Worm (Caenorhabditis elegans): Measurements from ENCODE around the gene bir-1.
A peak's percentile ranks its signal among the peaks of the same experiment; 100 is the strongest.

Gene bir-1

DNA sequence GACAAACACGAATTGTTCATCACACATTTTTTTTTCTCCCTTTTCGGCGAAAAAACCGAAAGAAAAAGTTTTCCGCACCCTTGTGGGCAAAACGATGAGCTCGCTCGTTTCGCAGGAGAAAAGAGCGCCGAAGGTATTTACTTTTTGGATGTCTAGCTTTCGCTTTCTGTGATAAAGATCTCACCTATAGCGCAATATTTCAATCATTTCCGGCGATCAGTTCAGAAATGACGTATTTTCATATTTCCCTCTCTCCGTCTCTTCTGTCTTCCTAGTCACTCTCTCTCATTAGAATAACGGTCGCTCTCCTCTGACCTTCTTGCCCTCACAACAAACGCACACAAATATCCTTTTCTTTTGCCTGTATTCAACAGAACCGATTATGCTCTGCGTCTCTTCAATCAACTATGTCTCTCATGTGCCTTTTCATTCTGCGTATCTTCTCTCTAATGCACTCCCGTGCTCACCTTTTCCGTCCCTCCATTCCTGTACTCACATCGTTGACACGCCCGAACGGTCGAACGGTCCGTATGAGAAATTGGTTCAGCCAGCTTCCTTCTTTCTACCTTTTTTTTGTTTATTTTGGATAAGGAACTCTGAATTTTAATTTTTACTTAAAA is 29.6 kb downstream of the bir-1 start (continued):
- no peak for TF ChIP-seq ztf-11 (tag; optimal IDR thresholded peaks at IDR 0.05)
- TF ChIP-seq snu-23 (GFP tag; optimal IDR thresholded peaks at IDR 0.05): peak; percentile 26
- no peak for TF ChIP-seq C04F5.9 (tag; optimal IDR thresholded peaks at IDR 0.05)
- TF ChIP-seq hlh-4 (tag; optimal IDR thresholded peaks at IDR 0.05): no peak
- TF ChIP-seq dsc-1 (tag; optimal IDR thresholded peaks at IDR 0.05): no peak
- TF ChIP-seq lin-39 (tag; optimal IDR thresholded peaks at IDR 0.05): no peak
- TF ChIP-seq nhr-90 (tag; optimal IDR thresholded peaks at IDR 0.05; ENCODE audit: poor library complexity): peak; percentile 6
- TF ChIP-seq zip-4 (GFP tag; optimal IDR thresholded peaks at IDR 0.05): no peak
- TF ChIP-seq sup-37 (GFP tag; optimal IDR thresholded peaks at IDR 0.05): no peak
- TF ChIP-seq nhr-71 (tag; optimal IDR thresholded peaks at IDR 0.05): peak; percentile 39
- peak; percentile 0 to 36 for TF ChIP-seq lin-35 (GFP tag; optimal IDR thresholded peaks at IDR 0.05)
- TF ChIP-seq elt-3 (tag; optimal IDR thresholded peaks at IDR 0.05): no peak
- TF ChIP-seq blmp-1 (tag; optimal IDR thresholded peaks at IDR 0.05): peak; percentile 80
- no peak for TF ChIP-seq aha-1 (tag; optimal IDR thresholded peaks at IDR 0.05)

DNA sequence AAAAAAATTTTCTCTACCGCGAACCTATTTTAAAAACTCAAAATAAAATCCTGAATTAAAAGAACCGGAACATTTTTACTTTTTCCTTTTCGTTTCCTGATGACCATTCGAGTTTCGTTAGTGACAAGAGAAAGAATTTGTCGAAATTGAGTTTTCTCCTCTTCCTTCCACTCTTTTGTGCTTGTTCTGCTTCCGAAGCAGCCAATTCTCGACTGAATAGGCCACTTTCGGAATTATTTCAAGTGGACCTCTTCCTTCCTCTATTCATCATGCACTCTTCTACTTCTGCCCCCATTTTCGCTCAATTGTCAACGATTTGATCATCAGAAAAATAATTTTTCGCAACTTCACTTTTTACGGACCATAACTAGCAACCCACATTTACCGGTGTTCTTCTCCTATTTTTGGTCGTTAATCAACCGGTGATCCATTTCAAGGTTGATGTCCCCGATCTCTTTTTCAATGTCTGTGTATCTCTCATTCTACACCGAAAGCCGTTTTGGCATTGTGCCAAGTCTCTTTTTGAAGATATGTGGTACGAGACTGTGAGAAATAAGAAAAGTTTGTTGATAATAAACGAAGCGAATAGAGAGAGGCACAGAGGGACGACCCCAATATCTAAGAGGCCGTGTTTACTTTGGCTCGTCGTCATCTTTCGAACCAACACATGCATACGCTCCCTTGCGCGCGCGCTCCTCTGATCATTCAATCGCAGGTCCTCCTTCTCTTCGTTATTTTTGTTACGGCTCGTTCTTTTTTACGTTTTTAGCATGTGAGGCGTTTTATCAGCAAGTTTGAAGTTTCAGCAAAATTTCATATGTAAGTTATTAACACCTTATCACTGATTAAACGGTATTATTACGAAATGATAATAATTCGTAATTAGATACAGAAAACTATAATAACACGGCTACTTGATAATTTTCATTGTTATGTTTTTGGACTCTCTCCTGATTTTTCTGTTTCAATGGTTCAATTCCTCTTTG is 30.6 kb downstream of the bir-1 start:
- TF ChIP-seq fkh-10 (GFP tag; optimal IDR thresholded peaks at IDR 0.05) (peak; percentile 72), ztf-4 (tag; optimal IDR thresholded peaks at IDR 0.05) (no peak), nhr-20 (tag; optimal IDR thresholded peaks at IDR 0.05) (peak; percentile 22), aly-2 (tag; optimal IDR thresholded peaks at IDR 0.05) (no peak), efl-1 (optimal IDR thresholded peaks at IDR 0.05) (no peak), efl-1 (GFP tag; optimal IDR thresholded peaks at IDR 0.05 in 1 of 2) (peak in 1 of 2 experiments; percentile 26), blmp-1 (tag; optimal IDR thresholded peaks at IDR 0.05) (peak; percentile 70), ama-1 (optimal IDR thresholded peaks at IDR 0.05) (no peak), hlh-4 (tag; optimal IDR thresholded peaks at IDR 0.05) (no peak), nhr-47 (tag; optimal IDR thresholded peaks at IDR 0.05) (no peak), unc-86 (tag; optimal IDR thresholded peaks at IDR 0.05) (no peak), ceh-88 (GFP tag; IDR thresholded peaks at IDR 0.05) (no peak), nhr-85 (tag) (peak; percentile 89), elt-3 (tag; optimal IDR thresholded peaks at IDR 0.05) (peak in 3 of 6 experiments; percentile 14 to 46 (median 17)), C04F5.9 (tag; optimal IDR thresholded peaks at IDR 0.05) (no peak), ceh-63 (GFP tag; optimal IDR thresholded peaks at IDR 0.05) (no peak), lin-14 (GFP tag; optimal IDR thresholded peaks at IDR 0.05) (peak; percentile 57), jun-1 (tag; optimal IDR thresholded peaks at IDR 0.05) (no peak), sox-4 (tag; optimal IDR thresholded peaks at IDR 0.05) (no peak), elt-2 (tag; optimal IDR thresholded peaks at IDR 0.05) (peak; percentile 40), tbx-2 (tag; optimal IDR thresholded peaks at IDR 0.05) (peak; percentile 5), sup-37 (GFP tag; optimal IDR thresholded peaks at IDR 0.05) (no peak), nhr-76 (tag; optimal IDR thresholded peaks at IDR 0.05) (no peak), grh-1 (GFP tag; IDR thresholded peaks at IDR 0.05) (0 out of 2 replicates have a peak, but pooled peaks have one; percentile 11), mep-1 (tag; optimal IDR thresholded peaks at IDR 0.05) (no peak), ztf-11 (tag; optimal IDR thresholded peaks at IDR 0.05) (no peak), irx-1 (tag; optimal IDR thresholded peaks at IDR 0.05) (peak; percentile 3), snpc-4 (tag; optimal IDR thresholded peaks at IDR 0.05) (no peak), nhr-77 (tag; optimal IDR thresholded peaks at IDR 0.05) (no peak), nhr-71 (tag; optimal IDR thresholded peaks at IDR 0.05) (peak; percentile 33), efl-3 (GFP tag; optimal IDR thresholded peaks at IDR 0.05) (no peak)
